Worm (Caenorhabditis elegans): Measurements from ENCODE around the gene fbxa-215.

fbxa-215 gene

ce11 chrIV:13632613-13633012 lies 34.1 kb downstream of the fbxa-215 start:
- TF ChIP-seq unc-39 (tag; optimal IDR thresholded peaks at IDR 0.05), result no peak
- TF ChIP-seq egl-27 (tag; optimal IDR thresholded peaks at IDR 0.05), result no peak
- TF ChIP-seq elt-3 (tag; optimal IDR thresholded peaks at IDR 0.05), result no peak
- no peak for TF ChIP-seq ceh-16 (tag; optimal IDR thresholded peaks at IDR 0.05)
- no peak for TF ChIP-seq dmd-4 (tag; optimal IDR thresholded peaks at IDR 0.05)
- TF ChIP-seq mab-5 (tag; optimal IDR thresholded peaks at IDR 0.05), result no peak
- TF ChIP-seq peb-1 (tag; optimal IDR thresholded peaks at IDR 0.05), result no peak
- no peak for TF ChIP-seq ceh-82 (tag; optimal IDR thresholded peaks at IDR 0.05)
- TF ChIP-seq unc-55 (GFP tag; optimal IDR thresholded peaks at IDR 0.05), result no peak
- no peak for TF ChIP-seq nhr-12 (tag; optimal IDR thresholded peaks at IDR 0.05)
- no peak for TF ChIP-seq nhr-10 (tag; optimal IDR thresholded peaks at IDR 0.05)
- no peak for TF ChIP-seq snpc-4 (tag; optimal IDR thresholded peaks at IDR 0.05)
- TF ChIP-seq alr-1 (tag; optimal IDR thresholded peaks at IDR 0.05), result no peak
- TF ChIP-seq fos-1 (tag; optimal IDR thresholded peaks at IDR 0.05), result no peak
- no peak for TF ChIP-seq nhr-6 (tag; optimal IDR thresholded peaks at IDR 0.05)
- no peak for TF ChIP-seq gmeb-1 (tag; optimal IDR thresholded peaks at IDR 0.05)
- TF ChIP-seq Y55F3AM.14 (GFP tag; optimal IDR thresholded peaks at IDR 0.05), result no peak
- TF ChIP-seq nhr-21 (tag; optimal IDR thresholded peaks at IDR 0.05), result no peak

- TF ChIP-seq sma-3 (GFP tag; optimal IDR thresholded peaks at IDR 0.05) (no peak), lsy-2 (tag; optimal IDR thresholded peaks at IDR 0.05) (no peak), ztf-4 (tag; optimal IDR thresholded peaks at IDR 0.05) (no peak), mdl-1 (tag; optimal IDR thresholded peaks at IDR 0.05) (no peak), nhr-23 (tag; optimal IDR thresholded peaks at IDR 0.05) (no peak), lin-13 (GFP tag; optimal IDR thresholded peaks at IDR 0.05) (no peak), nhr-12 (tag; optimal IDR thresholded peaks at IDR 0.05) (no peak), aly-2 (tag; optimal IDR thresholded peaks at IDR 0.05) (no peak), egl-27 (tag; optimal IDR thresholded peaks at IDR 0.05) (no peak), unc-62 (GFP tag; optimal IDR thresholded peaks at IDR 0.05) (no peak), alr-1 (tag; optimal IDR thresholded peaks at IDR 0.05) (no peak), ZK546.5 (tag; optimal IDR thresholded peaks at IDR 0.05) (no peak)
Measured at ce11 chrIV:13626469-13626868, 40.2 kb downstream of the fbxa-215 start, which contains the start of gene sru-21. sru-21 (plus strand) TSS chrIV:13626769.

ce11 chrIV:13623533-13623932 lies 43.2 kb downstream of the fbxa-215 start, which contains the start of gene C08F11.1:
C08F11.1 (plus strand) TSS chrIV:13623833.
- TF ChIP-seq zag-1 (tag; optimal IDR thresholded peaks at IDR 0.05), result no peak
- no peak for TF ChIP-seq unc-39 (tag; optimal IDR thresholded peaks at IDR 0.05)
- no peak for TF ChIP-seq snpc-4 (tag; optimal IDR thresholded peaks at IDR 0.05)
- TF ChIP-seq mbf-1 (tag; optimal IDR thresholded peaks at IDR 0.05), result no peak
- TF ChIP-seq unc-55 (GFP tag; optimal IDR thresholded peaks at IDR 0.05), result no peak

ce11 chrIV:13619203-13619602 lies 47.5 kb downstream of the fbxa-215 start, which contains the start of gene C08F11.3:
C08F11.3 (plus strand) TSS chrIV:13619503.
- TF ChIP-seq ama-1 (optimal IDR thresholded peaks at IDR 0.05) (no peak), nhr-129 (tag; optimal IDR thresholded peaks at IDR 0.05) (no peak), snpc-4 (tag; optimal IDR thresholded peaks at IDR 0.05) (no peak), egl-27 (tag; optimal IDR thresholded peaks at IDR 0.05) (no peak), fos-1 (tag; optimal IDR thresholded peaks at IDR 0.05) (no peak)
